Worm (Caenorhabditis elegans) whole organism, late embryonic: ENCODE measurements around the gene W09G12.9.

Source experiments
- C08G9.2 ChIP-seq: sonication (generic microtip); optimal IDR thresholded peaks from 2 replicates; lab custom pipeline; 2016; ENCODE audit warnings: mild to moderate bottlenecking, missing genetic modification characterization, moderate library complexity, missing compliant biosample characterization
- C38D4.7 ChIP-seq: fragments of 200-800 bp; sonication (Bioruptor generic); optimal IDR thresholded peaks from 2 replicates; lab custom pipeline; 2018; ENCODE audit warnings: mild to moderate bottlenecking, missing genetic modification characterization, moderate library complexity, missing compliant biosample characterization
- F13H6.1 ChIP-seq: sonication (generic microtip); optimal IDR thresholded peaks from 2 replicates; lab custom pipeline; 2016; ENCODE audit warnings: missing genetic modification characterization, missing compliant biosample characterization
- T23F11.4 ChIP-seq: fragments of 200-800 bp; sonication (Bioruptor generic); optimal IDR thresholded peaks from 2 replicates; lab custom pipeline; 2018; ENCODE audit warnings: mild to moderate bottlenecking, missing genetic modification characterization, missing compliant biosample characterization
- ahr-1 ChIP-seq: sonication (generic microtip); optimal IDR thresholded peaks from 2 replicates; lab custom pipeline; 2016; ENCODE audit warnings: missing genetic modification characterization, missing compliant biosample characterization
- ceh-14 ChIP-seq: sonication (generic microtip); optimal IDR thresholded peaks from 2 replicates; lab custom pipeline; 2016; ENCODE audit warnings: missing genotype, missing genetic modification characterization, missing compliant biosample characterization
- ceh-19 ChIP-seq: fragments of 200-800 bp; sonication (Bioruptor generic); optimal IDR thresholded peaks from 2 replicates; lab custom pipeline; 2018; ENCODE audit warnings: mild to moderate bottlenecking, missing genetic modification characterization, missing compliant biosample characterization
- ceh-2 ChIP-seq: sonication (generic microtip); optimal IDR thresholded peaks from 2 replicates; lab custom pipeline; 2016; ENCODE audit warnings: missing genotype, missing genetic modification characterization, missing compliant biosample characterization
- ceh-22 ChIP-seq: sonication (generic microtip); optimal IDR thresholded peaks from 2 replicates; lab custom pipeline; 2017; ENCODE audit warnings: missing biosample characterization, missing genetic modification characterization
- ceh-24 ChIP-seq: sonication (generic microtip); optimal IDR thresholded peaks from 2 replicates; lab custom pipeline; 2016; ENCODE audit warnings: mild to moderate bottlenecking, missing genetic modification characterization, missing compliant biosample characterization
- ceh-34 ChIP-seq: sonication (generic microtip); optimal IDR thresholded peaks from 2 replicates; lab custom pipeline; 2016; ENCODE audit warnings: mild to moderate bottlenecking, missing genetic modification characterization, missing compliant biosample characterization
- ceh-48 ChIP-seq: sonication (generic microtip); optimal IDR thresholded peaks from 2 replicates; lab custom pipeline; 2016; ENCODE audit warnings: missing genetic modification characterization, inconsistent platforms, missing compliant biosample characterization
- ceh-6 ChIP-seq: fragments of 200-800 bp; sonication (Bioruptor generic); optimal IDR thresholded peaks from 2 replicates; lab custom pipeline; 2018; ENCODE audit warnings: mild to moderate bottlenecking, missing genetic modification characterization, missing compliant biosample characterization
- dve-1 ChIP-seq: sonication (generic microtip); optimal IDR thresholded peaks from 2 replicates; lab custom pipeline; 2017; ENCODE audit warnings: antibody characterized with exemption, mild to moderate bottlenecking, missing genetic modification characterization, missing compliant biosample characterization
- elt-2 ChIP-seq: sonication (generic microtip); optimal IDR thresholded peaks from 2 replicates; lab custom pipeline; 2016; ENCODE audit warnings: missing genetic modification reagents, missing genetic modification characterization, missing compliant biosample characterization
- eyg-1 ChIP-seq: sonication (generic microtip); optimal IDR thresholded peaks from 2 replicates; lab custom pipeline; 2016; ENCODE audit warnings: missing genotype, missing genetic modification characterization, missing compliant biosample characterization
- fax-1 ChIP-seq: sonication (generic microtip); optimal IDR thresholded peaks from 2 replicates; lab custom pipeline; 2016; ENCODE audit warnings: missing genotype, missing genetic modification characterization, missing compliant biosample characterization
- hlh-15 ChIP-seq: sonication (generic microtip); optimal IDR thresholded peaks from 2 replicates; lab custom pipeline; 2016; ENCODE audit warnings: missing genetic modification characterization, missing compliant biosample characterization
- hlh-30 ChIP-seq: sonication (generic microtip); optimal IDR thresholded peaks from 2 replicates; lab custom pipeline; 2017; ENCODE audit warnings: antibody characterized with exemption, missing genetic modification characterization, missing compliant biosample characterization; ENCODE audit not compliant: insufficient read depth
- hlh-8 ChIP-seq: sonication (generic microtip); optimal IDR thresholded peaks from 2 replicates; lab custom pipeline; 2016; ENCODE audit warnings: missing genotype, missing genetic modification characterization, missing compliant biosample characterization
- lim-6 ChIP-seq: sonication (generic microtip); optimal IDR thresholded peaks from 2 replicates; lab custom pipeline; 2016; ENCODE audit warnings: missing genetic modification characterization, missing compliant biosample characterization
- nfya-1 ChIP-seq: sonication (generic microtip); optimal IDR thresholded peaks from 2 replicates; lab custom pipeline; 2017; ENCODE audit warnings: missing genetic modification characterization, mild to moderate bottlenecking, missing compliant biosample characterization, antibody characterized with exemption, moderate library complexity
- nhr-11 ChIP-seq: fragments of 150-350 bp; optimal IDR thresholded peaks from 2 replicates; lab custom pipeline; 2014; ENCODE audit warnings: missing biosample characterization, missing genetic modification characterization
- nhr-232 ChIP-seq: sonication (generic microtip); optimal IDR thresholded peaks from 2 replicates; lab custom pipeline; 2016; ENCODE audit warnings: missing genetic modification characterization, missing compliant biosample characterization
- pag-3 ChIP-seq: sonication (generic microtip); optimal IDR thresholded peaks from 2 replicates; lab custom pipeline; 2016; ENCODE audit warnings: missing compliant biosample characterization, missing genetic modification characterization, borderline replicate concordance
- pqm-1 ChIP-seq: sonication (generic microtip); optimal IDR thresholded peaks from 2 replicates; lab custom pipeline; 2016; ENCODE audit warnings: missing genetic modification characterization, missing compliant biosample characterization
- pros-1 ChIP-seq: fragments of 150-350 bp; optimal IDR thresholded peaks from 2 replicates; lab custom pipeline; 2014; ENCODE audit warnings: missing biosample characterization, missing genetic modification reagents, missing genetic modification characterization
- ref-2 ChIP-seq: sonication (generic microtip); optimal IDR thresholded peaks from 2 replicates; lab custom pipeline; 2016; ENCODE audit warnings: missing genetic modification characterization, missing compliant biosample characterization
- rnt-1 ChIP-seq: sonication (generic microtip); optimal IDR thresholded peaks from 2 replicates; lab custom pipeline; 2016; ENCODE audit warnings: missing genetic modification characterization, missing compliant biosample characterization
- sox-2 ChIP-seq: fragments of 200-800 bp; sonication (Bioruptor generic); IDR thresholded peaks from 2 replicates; pipeline ENCODE4 v1.3.6; 2022; ENCODE audit warnings: missing genetic modification reagents, missing genetic modification characterization, missing compliant biosample characterization
- sox-4 ChIP-seq: sonication (generic microtip); optimal IDR thresholded peaks from 2 replicates; lab custom pipeline; 2017; ENCODE audit warnings: mild to moderate bottlenecking, missing genetic modification characterization, inconsistent platforms, missing compliant biosample characterization
- syd-9 ChIP-seq: sonication (generic microtip); optimal IDR thresholded peaks from 2 replicates; lab custom pipeline; 2016; ENCODE audit warnings: mild to moderate bottlenecking, missing genetic modification characterization, moderate library complexity, missing compliant biosample characterization
- tbx-2 ChIP-seq: sonication (generic microtip); optimal IDR thresholded peaks from 2 replicates; lab custom pipeline; 2016; ENCODE audit warnings: missing genetic modification characterization, missing compliant biosample characterization
- ttx-3 ChIP-seq: sonication (generic microtip); optimal IDR thresholded peaks from 2 replicates; lab custom pipeline; 2016; ENCODE audit warnings: missing genetic modification reagents, missing genetic modification characterization, missing compliant biosample characterization
- unc-42 ChIP-seq: sonication (generic microtip); optimal IDR thresholded peaks from 2 replicates; lab custom pipeline; 2016; ENCODE audit warnings: missing genotype, missing genetic modification characterization, missing compliant biosample characterization
- ztf-16 ChIP-seq: sonication (generic microtip); optimal IDR thresholded peaks from 2 replicates; lab custom pipeline; 2017; ENCODE audit warnings: missing genetic modification characterization, missing compliant biosample characterization

The W09G12.9 gene

ce11 chrIV:1225596-1226232, 9.3 kb downstream of the W09G12.9 start, which contains the start of gene W09G12.8:
Gene W09G12.8 (plus strand): TSS chrIV:1226182.
- no peak for TF ChIP-seq ahr-1 (tag; lab: Kevin White, UChicago)
- TF ChIP-seq sox-4 (tag; lab: Kevin White, UChicago) = no peak
- no peak for TF ChIP-seq fax-1
- no peak for TF ChIP-seq ceh-6 (GFP tag; lab: Kevin White, UChicago)
- no peak for TF ChIP-seq sox-2 (GFP tag; lab: Robert Waterston, UW)
- no peak for TF ChIP-seq pag-3 (tag; lab: Kevin White, UChicago)
- TF ChIP-seq ceh-48 (tag; lab: Kevin White, UChicago) = no peak
- TF ChIP-seq C38D4.7 (GFP tag; lab: Kevin White, UChicago) = no peak
- no peak for TF ChIP-seq unc-42 (tag; lab: Kevin White, UChicago)
- TF ChIP-seq T23F11.4 (GFP tag; lab: Kevin White, UChicago) = no peak
- TF ChIP-seq pros-1 (tag; lab: Kevin White, UChicago) = no peak
- no peak for TF ChIP-seq pqm-1 (tag; lab: Kevin White, UChicago)
- TF ChIP-seq elt-2 = no peak
- no peak for TF ChIP-seq hlh-15 (tag; lab: Kevin White, UChicago)
- no peak for TF ChIP-seq ceh-14 (tag; lab: Kevin White, UChicago)
- no peak for TF ChIP-seq dve-1
- no peak for TF ChIP-seq rnt-1 (tag; lab: Kevin White, UChicago)
- TF ChIP-seq lim-6 = no peak
- TF ChIP-seq, all 69 proteins: peak for 0

ce11 chrIV:1228675-1229130, 12.3 kb downstream of the W09G12.9 start, which contains the start of gene W09G12.7:
Gene W09G12.7 (plus strand): TSS chrIV:1229080.
- TF ChIP-seq ttx-3 (tag; lab: Kevin White, UChicago) (no peak), ceh-24 (tag; lab: Kevin White, UChicago) (no peak), lim-6 (no peak)

- TF ChIP-seq hlh-30 (tag; lab: Kevin White, UChicago) (no peak), ceh-24 (tag; lab: Kevin White, UChicago) (no peak), nfya-1 (no peak), ztf-16 (tag; lab: Kevin White, UChicago) (no peak), pqm-1 (tag; lab: Kevin White, UChicago) (no peak), eyg-1 (tag; lab: Kevin White, UChicago) (no peak), ahr-1 (tag; lab: Kevin White, UChicago) (no peak), ceh-14 (tag; lab: Kevin White, UChicago) (no peak), ceh-2 (tag; lab: Kevin White, UChicago) (no peak), elt-2 (no peak), ref-2 (tag; lab: Kevin White, UChicago) (no peak), syd-9 (no peak), F13H6.1 (tag; lab: Kevin White, UChicago) (no peak), sox-4 (tag; lab: Kevin White, UChicago) (no peak)
Measured at ce11 chrIV:1231589-1231988, 15.2 kb downstream of the W09G12.9 start, which contains the start of gene W09G12.6. Gene W09G12.6 (plus strand): TSS chrIV:1231889.

ce11 chrIV:1232419-1233145, 16.2 kb downstream of the W09G12.9 start:
- TF ChIP-seq nhr-11 (tag; lab: Kevin White, UChicago) (no peak), syd-9 (no peak)

ce11 chrIV:1234780-1235179, 18.4 kb downstream of the W09G12.9 start:
- no peak for TF ChIP-seq ceh-24 (tag; lab: Kevin White, UChicago)
- no peak for TF ChIP-seq fax-1
- TF ChIP-seq unc-42 (tag; lab: Kevin White, UChicago) = no peak
- TF ChIP-seq sox-2 (GFP tag; lab: Robert Waterston, UW) = no peak
- TF ChIP-seq nhr-232 (tag; lab: Kevin White, UChicago) = no peak
- TF ChIP-seq nhr-11 (tag; lab: Kevin White, UChicago) = no peak
- TF ChIP-seq tbx-2 = no peak
- no peak for TF ChIP-seq ceh-34 (tag; lab: Kevin White, UChicago)
- TF ChIP-seq ceh-22 = no peak
- TF ChIP-seq dve-1 = no peak
- no peak for TF ChIP-seq C08G9.2 (tag; lab: Kevin White, UChicago)
- no peak for TF ChIP-seq eyg-1 (tag; lab: Kevin White, UChicago)
- no peak for TF ChIP-seq hlh-8 (tag; lab: Kevin White, UChicago)
- TF ChIP-seq ceh-19 = no peak
